Worm (Caenorhabditis elegans): ENCODE data around the gene mat-2.

ce11 chrII:11140140-11140539 is 27.6 kb downstream of the mat-2 start, which contains the start of gene F40F8.4:
- TF ChIP-seq nhr-23 (tag; optimal IDR thresholded peaks at IDR 0.05): no peak
- no peak for TF ChIP-seq crh-2 (tag; optimal IDR thresholded peaks at IDR 0.05)
- no peak for TF ChIP-seq R02D3.7 (tag; optimal IDR thresholded peaks at IDR 0.05)
- TF ChIP-seq egl-27 (tag; optimal IDR thresholded peaks at IDR 0.05): no peak
- TF ChIP-seq zag-1 (tag; optimal IDR thresholded peaks at IDR 0.05): no peak
- no peak for TF ChIP-seq lin-13 (GFP tag; optimal IDR thresholded peaks at IDR 0.05)
- TF ChIP-seq blmp-1 (tag; optimal IDR thresholded peaks at IDR 0.05; ENCODE audit: insufficient read depth): no peak
- TF ChIP-seq nhr-12 (tag; optimal IDR thresholded peaks at IDR 0.05): no peak
- no peak for TF ChIP-seq ztf-11 (tag; optimal IDR thresholded peaks at IDR 0.05)
- no peak for TF ChIP-seq F13H6.1 (tag; optimal IDR thresholded peaks at IDR 0.05)
- TF ChIP-seq snpc-4 (tag; optimal IDR thresholded peaks at IDR 0.05): no peak
- TF ChIP-seq unc-62 (GFP tag; optimal IDR thresholded peaks at IDR 0.05): no peak
- TF ChIP-seq lin-11 (tag; optimal IDR thresholded peaks at IDR 0.05): no peak
